Fruit fly (Drosophila melanogaster) whole organism, embryonic: ENCODE measurements around the gene Sec61alpha.

Experiments used
- Asciz ChIP-seq: fragments of 200-800 bp; sonication (Bioruptor generic); optimal IDR thresholded peaks from 2 replicates; lab custom pipeline; 2017; ENCODE audit warnings: missing biosample characterization, mild to moderate bottlenecking, missing genetic modification characterization, missing genetic modification reagents
- Atf-2 ChIP-seq: fragments of 200-800 bp; sonication (Bioruptor generic); optimal IDR thresholded peaks from 2 replicates; lab custom pipeline; 2016; ENCODE audit warnings: missing biosample characterization, missing genetic modification characterization
- Bteb2 ChIP-seq: fragments of 200-800 bp; sonication (Bioruptor generic); optimal IDR thresholded peaks from 2 replicates; lab custom pipeline; 2016; ENCODE audit warnings: missing biosample characterization, missing genetic modification characterization
- CG11695 ChIP-seq: fragments of 200-800 bp; sonication (Bioruptor generic); IDR thresholded peaks from 3 replicates; pipeline ENCODE4 v1.3.6; 2022; ENCODE audit warnings: missing biosample characterization, missing genetic modification characterization
- CG13123 ChIP-seq: fragments of 200-800 bp; sonication (Bioruptor generic); optimal IDR thresholded peaks from 2 replicates; lab custom pipeline; 2016; ENCODE audit warnings: missing biosample characterization, missing genetic modification characterization
- CG13624 ChIP-seq: fragments of 200-800 bp; sonication (Bioruptor generic); optimal IDR thresholded peaks from 2 replicates; lab custom pipeline; 2016; ENCODE audit warnings: missing biosample characterization, missing genetic modification characterization
- CG14050 ChIP-seq: fragments of 200-800 bp; sonication (Bioruptor generic); IDR thresholded peaks from 3 replicates; pipeline ENCODE4 v1.3.6; 2022; ENCODE audit warnings: missing biosample characterization, missing genetic modification characterization
- CG15696 ChIP-seq: fragments of 200-800 bp; sonication (Bioruptor generic); optimal IDR thresholded peaks from 2 replicates; lab custom pipeline; 2019; ENCODE audit warnings: missing biosample characterization, mild to moderate bottlenecking, missing genetic modification characterization, moderate library complexity
- CG18011 ChIP-seq: fragments of 200-800 bp; sonication (Bioruptor generic); optimal IDR thresholded peaks from 2 replicates; lab custom pipeline; 2017; ENCODE audit warnings: missing biosample characterization, missing genetic modification characterization, mild to moderate bottlenecking, moderate library complexity, missing genotype
- CG2712 ChIP-seq: fragments of 200-800 bp; optimal IDR thresholded peaks from 3 replicates; lab custom pipeline; 2019; ENCODE audit warnings: missing biosample characterization, mild to moderate bottlenecking, missing genetic modification characterization, moderate library complexity
- CG2889 ChIP-seq: fragments of 200-800 bp; sonication (Bioruptor generic); IDR thresholded peaks from 3 replicates; pipeline ENCODE4 v1.3.6; 2022; ENCODE audit warnings: missing biosample characterization, missing genetic modification characterization
- CG3281 ChIP-seq: fragments of 200-800 bp; sonication (Bioruptor generic); optimal IDR thresholded peaks from 3 replicates; lab custom pipeline; 2017; ENCODE audit warnings: missing biosample characterization, mild to moderate bottlenecking, missing genetic modification characterization
- CG3407 ChIP-seq: fragments of 200-800 bp; sonication (Bioruptor generic); optimal IDR thresholded peaks from 2 replicates; lab custom pipeline; 2018; ENCODE audit warnings: missing biosample characterization, mild to moderate bottlenecking, missing genetic modification characterization
- CG34224 ChIP-seq: fragments of 200-800 bp; sonication (Bioruptor generic); IDR thresholded peaks from 3 replicates; pipeline ENCODE4 v1.3.6; 2022; ENCODE audit warnings: missing biosample characterization, missing genetic modification characterization; ENCODE audit not compliant: partially characterized antibody
- CG42726 ChIP-seq: fragments of 200-800 bp; sonication (Bioruptor generic); IDR thresholded peaks from 2 replicates; pipeline ENCODE4 v1.3.6; 2022; ENCODE audit warnings: missing biosample characterization, missing genetic modification characterization; ENCODE audit not compliant: partially characterized antibody
- CG4328 ChIP-seq: fragments of 200-800 bp; sonication (Bioruptor generic); optimal IDR thresholded peaks from 3 replicates; lab custom pipeline; 2017; ENCODE audit warnings: missing biosample characterization, missing genetic modification reagents, missing genetic modification characterization
- CG4360 ChIP-seq: fragments of 200-800 bp; sonication (Bioruptor generic); IDR thresholded peaks from 2 replicates; pipeline ENCODE4 v1.3.6; 2022; ENCODE audit warnings: missing biosample characterization, missing genetic modification characterization
- CG7963 ChIP-seq: fragments of 200-800 bp; sonication (Bioruptor generic); IDR thresholded peaks from 3 replicates; pipeline ENCODE4 v1.3.6; 2022; ENCODE audit warnings: missing biosample characterization, missing genetic modification characterization; ENCODE audit not compliant: partially characterized antibody
- CG8290 ChIP-seq, 3 experiments: fragments of 200-800 bp; sonication (Bioruptor generic); optimal IDR thresholded peaks; 2 replicates each; lab custom pipeline; 2016 to 2019; ENCODE audit warnings: missing biosample characterization in 3 of 3, missing genetic modification characterization in 3 of 3, mild to moderate bottlenecking in 2 of 3, moderate library complexity in 1 of 3
- CG8944 ChIP-seq: fragments of 200-800 bp; sonication (Bioruptor generic); optimal IDR thresholded peaks from 3 replicates; lab custom pipeline; 2016; ENCODE audit warnings: missing biosample characterization, missing genetic modification characterization
- CoRest ChIP-seq: fragments of 200-800 bp; sonication (Bioruptor generic); optimal IDR thresholded peaks from 3 replicates; lab custom pipeline; 2018; ENCODE audit warnings: missing biosample characterization, mild to moderate bottlenecking, missing genetic modification characterization, moderate library complexity
- D19A ChIP-seq: fragments of 200-800 bp; optimal IDR thresholded peaks from 3 replicates; lab custom pipeline; 2019; ENCODE audit warnings: missing biosample characterization, mild to moderate bottlenecking, missing genetic modification characterization, moderate library complexity
- Dbx ChIP-seq: fragments of 200-800 bp; sonication (Bioruptor generic); IDR thresholded peaks from 3 replicates; pipeline ENCODE4 v1.3.6; 2022; ENCODE audit warnings: missing biosample characterization, missing genetic modification characterization
- Dek ChIP-seq: fragments of 200-800 bp; sonication (Bioruptor generic); optimal IDR thresholded peaks from 3 replicates; lab custom pipeline; 2019; ENCODE audit warnings: missing biosample characterization, mild to moderate bottlenecking, missing genetic modification characterization, moderate library complexity
- Dfd ChIP-seq, 2 experiments: fragments of >200 bp; optimal IDR thresholded peaks; 2 replicates each; lab custom pipeline; 2017; ENCODE audit warnings: missing biosample characterization in 2 of 2, missing genetic modification characterization in 2 of 2
- HLH54F ChIP-seq: fragments of 200-800 bp; sonication (Bioruptor generic); optimal IDR thresholded peaks from 3 replicates; lab custom pipeline; 2016; ENCODE audit warnings: missing biosample characterization, missing genetic modification characterization
- Hand ChIP-seq: fragments of 200-800 bp; sonication (Bioruptor generic); optimal IDR thresholded peaks from 2 replicates; lab custom pipeline; 2017; ENCODE audit warnings: mild to moderate bottlenecking, missing biosample characterization, missing genetic modification reagents, missing genetic modification characterization
- Kr ChIP-seq: fragments of 200-800 bp; sonication (Bioruptor generic); optimal IDR thresholded peaks from 2 replicates; lab custom pipeline; 2017; ENCODE audit warnings: missing biosample characterization, mild to moderate bottlenecking, missing genetic modification characterization
- Mad ChIP-seq: fragments of 200-800 bp; sonication (Bioruptor generic); optimal IDR thresholded peaks from 2 replicates; lab custom pipeline; 2016; ENCODE audit warnings: missing biosample characterization, missing genetic modification characterization
- Nf-YB ChIP-seq: fragments of 200-800 bp; sonication (Bioruptor generic); optimal IDR thresholded peaks from 3 replicates; lab custom pipeline; 2019; ENCODE audit warnings: missing biosample characterization, mild to moderate bottlenecking, missing genetic modification characterization, moderate library complexity
- Pdp1 ChIP-seq, 2 experiments: fragments of 200-800 bp; sonication (Bioruptor generic); optimal IDR thresholded peaks; 3 replicates each; lab custom pipeline; 2016; ENCODE audit warnings: missing biosample characterization in 2 of 2, missing genetic modification characterization in 2 of 2, mild to moderate bottlenecking in 1 of 2, moderate library complexity in 1 of 2
- Sin3A ChIP-seq: fragments of >200 bp; optimal IDR thresholded peaks from 2 replicates; lab custom pipeline; 2018
- ac ChIP-seq: fragments of 200-800 bp; sonication (Bioruptor generic); optimal IDR thresholded peaks from 3 replicates; lab custom pipeline; 2017; ENCODE audit warnings: missing biosample characterization, mild to moderate bottlenecking, missing genetic modification characterization
- az2 ChIP-seq: fragments of 200-800 bp; sonication (Bioruptor generic); optimal IDR thresholded peaks from 3 replicates; lab custom pipeline; 2016; ENCODE audit warnings: missing biosample characterization, missing genetic modification characterization
- bowl ChIP-seq: fragments of 200-800 bp; sonication (Bioruptor generic); IDR thresholded peaks from 2 replicates; pipeline ENCODE4 v1.3.6; 2022; ENCODE audit warnings: missing biosample characterization, missing genetic modification characterization
- btn ChIP-seq: fragments of 200-800 bp; sonication (Bioruptor generic); optimal IDR thresholded peaks from 2 replicates; lab custom pipeline; 2016; ENCODE audit warnings: missing biosample characterization, missing genetic modification characterization
- en ChIP-seq: fragments of 200-800 bp; sonication (Bioruptor generic); optimal IDR thresholded peaks from 2 replicates; lab custom pipeline; 2016; ENCODE audit warnings: missing biosample characterization, missing genetic modification characterization
- gem ChIP-seq: fragments of 200-800 bp; sonication (Bioruptor generic); optimal IDR thresholded peaks from 2 replicates; lab custom pipeline; 2019; ENCODE audit warnings: missing biosample characterization, mild to moderate bottlenecking, missing genetic modification characterization, moderate library complexity
- gsb ChIP-seq: fragments of 200-800 bp; sonication (Bioruptor generic); IDR thresholded peaks from 2 replicates; pipeline ENCODE4 v1.3.6; 2022; ENCODE audit warnings: missing biosample characterization, missing genetic modification characterization
- mam ChIP-seq: fragments of 200-800 bp; sonication (Bioruptor generic); optimal IDR thresholded peaks from 3 replicates; lab custom pipeline; 2016; ENCODE audit warnings: missing biosample characterization, missing genetic modification characterization
- otp ChIP-seq: fragments of 200-800 bp; sonication (Bioruptor generic); IDR thresholded peaks from 3 replicates; pipeline ENCODE4, ENCODE4 v1.3.6; 2022; ENCODE audit warnings: missing biosample characterization, missing genetic modification characterization
- ranshi ChIP-seq: fragments of 200-800 bp; sonication (Bioruptor generic); IDR thresholded peaks from 2 replicates; pipeline ENCODE4 v1.3.6; 2022; ENCODE audit warnings: missing biosample characterization, missing genetic modification characterization
- salm ChIP-seq: fragments of 200-800 bp; sonication (Bioruptor generic); optimal IDR thresholded peaks from 2 replicates; lab custom pipeline; 2018; ENCODE audit warnings: missing biosample characterization, mild to moderate bottlenecking, missing genetic modification characterization
- seq ChIP-seq: fragments of 200-800 bp; sonication (Bioruptor generic); IDR thresholded peaks from 2 replicates; pipeline ENCODE4 v1.3.6; 2022; ENCODE audit warnings: missing biosample characterization, missing genetic modification characterization
- slbo ChIP-seq: fragments of 200-800 bp; sonication (Bioruptor generic); IDR thresholded peaks from 2 replicates; pipeline ENCODE4 v1.3.6; 2022; ENCODE audit warnings: missing biosample characterization, missing genetic modification characterization
- tgo ChIP-seq: fragments of 200-800 bp; sonication (Bioruptor generic); IDR thresholded peaks from 3 replicates; pipeline ENCODE4 v1.3.6; 2022; ENCODE audit warnings: missing biosample characterization, missing genetic modification characterization
- unpg ChIP-seq: fragments of 200-800 bp; sonication (Bioruptor generic); optimal IDR thresholded peaks from 3 replicates; lab custom pipeline; 2018; ENCODE audit warnings: missing biosample characterization, mild to moderate bottlenecking, missing genetic modification characterization, moderate library complexity
- vfl ChIP-seq: fragments of 200-800 bp; sonication (Bioruptor generic); optimal IDR thresholded peaks from 2 replicates; lab custom pipeline; 2016; ENCODE audit warnings: missing biosample characterization, missing genetic modification characterization
- wek ChIP-seq: fragments of 200-800 bp; sonication (Bioruptor generic); optimal IDR thresholded peaks from 3 replicates; lab custom pipeline; 2018; ENCODE audit warnings: missing biosample characterization, mild to moderate bottlenecking, missing genetic modification characterization, moderate library complexity
- z ChIP-seq: fragments of 200-800 bp; sonication (Bioruptor generic); IDR thresholded peaks from 3 replicates; pipeline ENCODE4 v1.3.6; 2022; ENCODE audit warnings: missing biosample characterization, missing genetic modification characterization
- zf30C ChIP-seq: fragments of 200-800 bp; sonication (Bioruptor generic); optimal IDR thresholded peaks from 3 replicates; lab custom pipeline; 2018; ENCODE audit warnings: missing biosample characterization, mild to moderate bottlenecking, missing genetic modification characterization

Sec61alpha gene

dm6 chr2L:6465497-6465896, 14.9 kb downstream of the Sec61alpha start, which contains the start of gene Rchy1 (continued):
- TF ChIP-seq CG2712 (tag; lab: Kevin White, UChicago): no peak
- peak; percentile 1 for TF ChIP-seq unpg (GFP tag; lab: Kevin White, UChicago)
- no peak; the same call in 2 of the 3 replicates for TF ChIP-seq tgo (GFP tag; lab: Robert Waterston, UW)
- no peak for TF ChIP-seq btn (GFP tag; lab: Kevin White, UChicago)
- no peak for TF ChIP-seq CG7963 (GFP tag; lab: Robert Waterston, UW)
- no peak for TF ChIP-seq salm (tag; lab: Kevin White, UChicago)
- TF ChIP-seq Bteb2 (GFP tag; lab: Kevin White, UChicago): no peak
- no peak for TF ChIP-seq CG14050 (GFP tag; lab: Robert Waterston, UW)
- TF ChIP-seq en (GFP tag; lab: Kevin White, UChicago): no peak
- no peak for TF ChIP-seq CG4360
- peak; percentile 36; the same call in 2 of the 3 replicates for TF ChIP-seq Dbx (GFP tag; lab: Robert Waterston, UW)
- peak; percentile 9; the same call in 1 of the 2 replicates for TF ChIP-seq ranshi (GFP tag; lab: Robert Waterston, UW)
- TF ChIP-seq HLH54F: no peak
- peak; percentile 3 for TF ChIP-seq CG13624 (GFP tag; lab: Kevin White, UChicago)
- TF ChIP-seq bowl (GFP tag; lab: Robert Waterston, UW): 0 out of 2 replicates have a peak, but pooled peaks have one; percentile 12
- no peak for TF ChIP-seq D19A
- peak; percentile 40 for TF ChIP-seq Hand (GFP tag; lab: Kevin White, UChicago)
- no peak for TF ChIP-seq CG3407 (GFP tag; lab: Kevin White, UChicago)
- peak; percentile 17; the same call in 1 of the 2 replicates for TF ChIP-seq seq
- no peak for TF ChIP-seq Dfd (GFP tag; optimal IDR thresholded peaks at IDR 0.05; lab: Kevin White, UChicago)
- no peak for TF ChIP-seq Mad
- TF ChIP-seq ac (GFP tag; lab: Kevin White, UChicago): no peak
- TF ChIP-seq CG2889 (GFP tag; lab: Robert Waterston, UW): no peak
- TF ChIP-seq Asciz: peak; percentile 13
- TF ChIP-seq Dek (tag; lab: Kevin White, UChicago): no peak
- no peak for TF ChIP-seq CG8290 (GFP tag; optimal IDR thresholded peaks at IDR 0.05; lab: Kevin White, UChicago)
- peak in 1 of 2 experiments; percentile 68 for TF ChIP-seq CG8290 (tag; optimal IDR thresholded peaks at IDR 0.05; lab: Kevin White, UChicago)
- TF ChIP-seq az2 (GFP tag; lab: Kevin White, UChicago): no peak
- TF ChIP-seq z (GFP tag; lab: Robert Waterston, UW): no peak
- no peak for TF ChIP-seq Sin3A (lab: Kevin White, UChicago)
- 0 out of 3 replicates have a peak, but pooled peaks have one; percentile 19 for TF ChIP-seq CG11695 (GFP tag; lab: Robert Waterston, UW)
- no peak for TF ChIP-seq slbo
- peak; percentile 42 for TF ChIP-seq CG3281 (GFP tag; lab: Kevin White, UChicago)
- TF ChIP-seq CG34224 (GFP tag; lab: Robert Waterston, UW): no peak
- no peak; the same call in 1 of the 2 replicates for TF ChIP-seq CG42726 (GFP tag; lab: Robert Waterston, UW)
- no peak for TF ChIP-seq CG8944 (GFP tag; lab: Kevin White, UChicago)
- peak; percentile 48; the same call in 1 of the 3 replicates for TF ChIP-seq otp (GFP tag; lab: Robert Waterston, UW)
- no peak for TF ChIP-seq CoRest (tag; lab: Kevin White, UChicago)
- TF ChIP-seq CG4328: no peak
- TF ChIP-seq zf30C (GFP tag; lab: Kevin White, UChicago): no peak
- no peak for TF ChIP-seq CG13123 (GFP tag; lab: Kevin White, UChicago)
- no peak for TF ChIP-seq CG15696 (tag; lab: Kevin White, UChicago)
- TF ChIP-seq Nf-YB: no peak
- no peak for TF ChIP-seq gsb (GFP tag; lab: Robert Waterston, UW)
- TF ChIP-seq gem (tag; lab: Kevin White, UChicago): peak; percentile 48
- peak; percentile 49 for TF ChIP-seq wek (GFP tag; lab: Kevin White, UChicago)
- TF ChIP-seq Atf-2 (GFP tag; lab: Kevin White, UChicago): no peak
- TF ChIP-seq mam (GFP tag; lab: Kevin White, UChicago): no peak
- TF ChIP-seq Kr: no peak
- peak in 1 of 2 experiments; percentile 8 for TF ChIP-seq Pdp1 (GFP tag; optimal IDR thresholded peaks at IDR 0.05; lab: Kevin White, UChicago)
- TF ChIP-seq CG18011 (GFP tag; lab: Kevin White, UChicago): no peak
- no peak for TF ChIP-seq vfl (GFP tag; lab: Kevin White, UChicago)
